Worm (Caenorhabditis elegans) whole organism, L3 larva: Measurements from ENCODE around the gene alh-4.

ENCODE experiments used
- aly-2 ChIP-seq: fragments of 150-350 bp; optimal IDR thresholded peaks from 2 replicates; lab custom pipeline; 2014; ENCODE audit warnings: missing biosample characterization, missing genetic modification characterization
- ama-1 ChIP-seq: fragments of 150-350 bp; optimal IDR thresholded peaks from 2 replicates; lab custom pipeline; 2018
- ceh-28 ChIP-seq: fragments of 150-350 bp; optimal IDR thresholded peaks from 2 replicates; lab custom pipeline; 2014; ENCODE audit warnings: missing biosample characterization, missing genetic modification reagents, missing genetic modification characterization
- ceh-82 ChIP-seq: fragments of 150-350 bp; optimal IDR thresholded peaks from 2 replicates; lab custom pipeline; 2014; ENCODE audit warnings: missing biosample characterization, missing genetic modification characterization
- ceh-9 ChIP-seq: sonication (generic microtip); optimal IDR thresholded peaks from 2 replicates; lab custom pipeline; 2018; ENCODE audit warnings: missing biosample characterization, missing genetic modification characterization
- daf-12 ChIP-seq: fragments of 150-350 bp; optimal IDR thresholded peaks from 2 replicates; lab custom pipeline; 2014; ENCODE audit warnings: missing biosample characterization, missing genetic modification reagents, missing genetic modification characterization
- egl-27 ChIP-seq: sonication (generic microtip); optimal IDR thresholded peaks from 4 replicates; lab custom pipeline; 2017; ENCODE audit warnings: missing biosample characterization, missing genetic modification reagents, missing genetic modification characterization
- egl-5 ChIP-seq: fragments of 150-350 bp; optimal IDR thresholded peaks from 2 replicates; lab custom pipeline; 2017; ENCODE audit warnings: missing biosample characterization, missing genetic modification reagents, missing genetic modification characterization, inconsistent platforms
- elt-1 ChIP-seq: fragments of 150-350 bp; optimal IDR thresholded peaks from 2 replicates; lab custom pipeline; 2014; ENCODE audit warnings: missing biosample characterization, missing genetic modification characterization
- elt-2 ChIP-seq: sonication (generic microtip); optimal IDR thresholded peaks from 2 replicates; lab custom pipeline; 2016; ENCODE audit warnings: missing genetic modification reagents, mild to moderate bottlenecking, missing genetic modification characterization, missing compliant biosample characterization
- fkh-10 ChIP-seq: sonication (generic microtip); optimal IDR thresholded peaks from 2 replicates; lab custom pipeline; 2017; ENCODE audit warnings: missing biosample characterization, missing genetic modification reagents, missing genetic modification characterization
- fkh-2 ChIP-seq: fragments of 150-350 bp; optimal IDR thresholded peaks from 2 replicates; lab custom pipeline; 2014; ENCODE audit warnings: missing biosample characterization, missing genetic modification reagents, missing genetic modification characterization
- fos-1 ChIP-seq: fragments of 150-350 bp; optimal IDR thresholded peaks from 2 replicates; lab custom pipeline; 2014; ENCODE audit warnings: missing biosample characterization, missing genetic modification characterization
- jun-1 ChIP-seq: fragments of 150-350 bp; optimal IDR thresholded peaks from 2 replicates; lab custom pipeline; 2014; ENCODE audit warnings: missing biosample characterization, missing genetic modification reagents, missing genetic modification characterization
- lin-15B ChIP-seq: fragments of 150-350 bp; optimal IDR thresholded peaks from 2 replicates; lab custom pipeline; 2014; ENCODE audit warnings: missing biosample characterization, missing genetic modification characterization
- lin-39 ChIP-seq: fragments of 150-350 bp; optimal IDR thresholded peaks from 2 replicates; lab custom pipeline; 2018; ENCODE audit warnings: missing biosample characterization, missing genetic modification reagents, missing genetic modification characterization
- lsy-12 ChIP-seq: sonication (generic microtip); optimal IDR thresholded peaks from 2 replicates; lab custom pipeline; 2016; ENCODE audit warnings: mild to moderate bottlenecking, missing genetic modification characterization, missing compliant biosample characterization
- mdl-1 ChIP-seq: fragments of 150-350 bp; optimal IDR thresholded peaks from 2 replicates; lab custom pipeline; 2014; ENCODE audit warnings: missing biosample characterization, missing genetic modification characterization
- mml-1 ChIP-seq: fragments of 150-350 bp; sonication (generic microtip); optimal IDR thresholded peaks from 3 replicates; lab custom pipeline; 2014; ENCODE audit warnings: missing biosample characterization, missing genetic modification characterization
- nfya-1 ChIP-seq: sonication (generic microtip); optimal IDR thresholded peaks from 2 replicates; lab custom pipeline; 2017; ENCODE audit warnings: missing genetic modification characterization, mild to moderate bottlenecking, missing compliant biosample characterization, antibody characterized with exemption, moderate library complexity; ENCODE audit not compliant: insufficient read depth
- nhr-12 ChIP-seq: fragments of 150-350 bp; optimal IDR thresholded peaks from 2 replicates; lab custom pipeline; 2014; ENCODE audit warnings: missing biosample characterization, missing genetic modification characterization
- nhr-23 ChIP-seq: fragments of 150-350 bp; optimal IDR thresholded peaks from 2 replicates; lab custom pipeline; 2014; ENCODE audit warnings: missing biosample characterization, missing genetic modification reagents, missing genetic modification characterization
- nhr-25 ChIP-seq: sonication (generic microtip); optimal IDR thresholded peaks from 2 replicates; lab custom pipeline; 2017; ENCODE audit warnings: missing biosample characterization, missing genetic modification characterization
- nhr-28 ChIP-seq: fragments of 150-350 bp; optimal IDR thresholded peaks from 2 replicates; lab custom pipeline; 2014; ENCODE audit warnings: missing biosample characterization, missing genetic modification characterization
- nhr-43 ChIP-seq: sonication (generic microtip); optimal IDR thresholded peaks from 2 replicates; lab custom pipeline; 2016; ENCODE audit warnings: mild to moderate bottlenecking, missing genetic modification characterization, missing compliant biosample characterization; ENCODE audit not compliant: poor library complexity, severe bottlenecking
- nhr-67 ChIP-seq: fragments of 150-350 bp; optimal IDR thresholded peaks from 2 replicates; lab custom pipeline; 2014; ENCODE audit warnings: missing biosample characterization, missing genetic modification characterization
- nhr-76 ChIP-seq: fragments of 150-350 bp; sonication (generic microtip); optimal IDR thresholded peaks from 5 replicates; lab custom pipeline; 2014; ENCODE audit warnings: missing biosample characterization, missing genetic modification characterization
- nhr-77 ChIP-seq: fragments of 150-350 bp; optimal IDR thresholded peaks from 2 replicates; lab custom pipeline; 2014; ENCODE audit warnings: missing biosample characterization, missing genetic modification characterization
- pha-4 ChIP-seq: fragments of 150-350 bp; optimal IDR thresholded peaks from 2 replicates; lab custom pipeline; 2014; ENCODE audit warnings: missing biosample characterization, missing genetic modification reagents, missing genetic modification characterization
- pqm-1 ChIP-seq: fragments of 150-350 bp; optimal IDR thresholded peaks from 2 replicates; lab custom pipeline; 2017; ENCODE audit warnings: missing biosample characterization, missing genetic modification characterization, inconsistent platforms
- skn-1 ChIP-seq: fragments of 150-350 bp; optimal IDR thresholded peaks from 2 replicates; lab custom pipeline; 2014; ENCODE audit warnings: missing biosample characterization, missing genetic modification characterization
- zag-1 ChIP-seq: fragments of 150-350 bp; optimal IDR thresholded peaks from 2 replicates; lab custom pipeline; 2014; ENCODE audit warnings: missing biosample characterization, missing genetic modification characterization
- ztf-11 ChIP-seq: fragments of 150-350 bp; optimal IDR thresholded peaks from 2 replicates; lab custom pipeline; 2014; ENCODE audit warnings: missing biosample characterization, missing genetic modification characterization

The alh-4 gene

DNA sequence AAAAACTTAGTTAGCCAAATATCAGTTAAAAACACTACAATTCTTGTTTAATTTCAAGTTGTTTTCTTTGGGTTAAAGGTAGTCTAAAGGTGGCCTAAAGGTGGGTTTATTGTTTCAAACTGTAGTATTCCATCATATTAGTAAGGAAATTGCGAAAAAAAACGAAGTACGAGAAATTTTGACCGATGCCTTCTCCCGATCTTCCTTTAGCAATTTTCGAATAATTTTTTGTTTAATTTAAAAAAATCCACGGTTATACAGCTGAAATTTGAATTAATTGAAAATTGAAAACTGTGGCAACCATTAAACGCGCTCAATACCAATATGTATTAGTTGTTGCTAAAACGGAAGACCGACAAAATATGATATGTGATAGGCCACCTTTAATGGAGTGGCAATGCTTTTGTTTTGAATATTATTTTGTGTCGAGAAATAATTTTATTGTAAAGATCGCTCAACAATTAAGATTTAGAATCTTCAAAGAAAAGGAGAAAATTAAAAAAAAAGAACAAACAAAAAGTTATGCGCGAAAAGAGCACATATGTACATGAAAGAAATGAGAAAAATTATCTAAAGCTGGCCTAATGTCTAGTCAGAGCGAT is 28.7 kb downstream of the alh-4 start:
- TF ChIP-seq aly-2 (tag; lab: Kevin White, UChicago): peak; percentile 74
- no peak for TF ChIP-seq skn-1 (tag; lab: Kevin White, UChicago)
- TF ChIP-seq pqm-1 (tag; lab: Kevin White, UChicago): peak; percentile 7
- TF ChIP-seq, all 47 proteins: peak for 2

DNA sequence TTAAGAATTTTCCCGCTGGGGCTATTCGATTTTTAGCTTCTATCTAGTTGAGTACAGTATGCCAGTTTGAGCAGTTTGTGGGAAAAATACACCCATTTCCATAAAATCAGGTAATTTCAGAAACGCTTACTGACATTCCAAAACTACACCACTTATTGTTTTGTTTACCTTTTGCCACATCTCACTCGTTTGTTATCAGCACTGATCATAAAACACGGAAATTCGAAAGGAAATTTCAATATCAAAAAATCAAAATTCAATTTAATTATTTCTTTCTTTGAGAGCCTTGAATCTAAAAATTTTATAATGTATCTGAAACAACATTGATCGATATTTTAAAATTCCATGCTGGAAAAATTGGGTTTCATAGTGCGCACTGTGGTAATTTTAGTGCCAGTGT is 29.2 kb downstream of the alh-4 start:
- TF ChIP-seq pha-4 (tag; lab: Kevin White, UChicago): peak; percentile 15
- peak; percentile 69 for TF ChIP-seq elt-2 (tag; lab: Kevin White, UChicago)
- TF ChIP-seq daf-12 (tag; lab: Kevin White, UChicago): no peak

DNA sequence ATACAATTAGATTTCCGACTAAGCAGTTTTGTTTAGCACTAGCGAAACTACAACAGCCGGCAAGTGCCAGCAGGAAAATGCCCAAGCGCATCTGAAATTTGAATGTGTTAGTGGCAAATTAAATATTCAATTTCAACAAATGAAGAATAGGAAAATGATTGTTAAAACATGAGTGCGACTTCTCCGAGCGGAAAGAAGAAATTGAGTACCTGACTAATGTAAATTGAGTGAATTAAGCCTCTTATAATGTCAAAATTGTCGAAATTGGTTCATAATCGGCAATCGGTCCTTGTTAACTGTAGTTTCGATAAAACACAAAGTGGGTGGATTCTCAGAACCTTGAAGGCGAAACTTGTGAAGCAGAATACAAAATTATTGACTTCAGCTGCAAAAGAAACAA is 29.9 kb downstream of the alh-4 start, which contains the start of gene gfi-1:
TSS of gene gfi-1 (minus strand) at position 101 of the 400 bp plus-strand sequence.
- TF ChIP-seq egl-27 (tag; lab: Kevin White, UChicago) (no peak), mml-1 (tag; lab: Kevin White, UChicago) (no peak), ceh-9 (tag; lab: Kevin White, UChicago) (no peak), nhr-67 (tag; lab: Kevin White, UChicago) (no peak), lsy-12 (tag; lab: Kevin White, UChicago) (no peak), mdl-1 (tag; lab: Kevin White, UChicago) (no peak), fos-1 (tag; lab: Kevin White, UChicago) (no peak), ztf-11 (no peak), fkh-2 (tag; lab: Kevin White, UChicago) (no peak), ceh-82 (no peak), lin-39 (no peak), nhr-25 (no peak), nhr-76 (no peak), nhr-23 (tag; lab: Kevin White, UChicago) (no peak), nhr-28 (tag; lab: Kevin White, UChicago) (no peak), nhr-12 (no peak), fkh-10 (GFP tag; lab: Kevin White, UChicago) (no peak), egl-5 (tag; lab: Kevin White, UChicago) (no peak), elt-1 (no peak), pqm-1 (tag; lab: Kevin White, UChicago) (no peak)

DNA sequence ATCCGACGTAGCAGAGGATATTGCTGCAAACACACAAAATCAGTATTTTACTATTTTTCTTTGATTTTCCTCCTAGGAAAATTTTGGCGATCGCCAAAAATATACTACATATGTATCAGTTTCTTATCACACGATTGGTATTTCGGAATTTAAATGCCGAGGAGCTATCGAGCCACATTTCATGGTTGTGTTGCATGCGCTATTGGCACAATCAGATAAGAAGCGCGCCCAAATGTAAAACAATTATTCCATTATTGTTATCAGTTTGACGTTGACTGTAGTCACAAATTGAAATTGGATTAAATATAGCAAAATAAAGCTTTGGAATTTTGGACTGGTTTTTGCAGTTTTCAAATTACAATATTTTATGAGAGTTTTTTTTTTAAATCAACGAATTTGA is 30.8 kb downstream of the alh-4 start:
- TF ChIP-seq elt-2 (tag; lab: Kevin White, UChicago) (peak; percentile 94), ama-1 (lab: Kevin White, UChicago) (no peak), nhr-23 (tag; lab: Kevin White, UChicago) (no peak), elt-1 (no peak), pqm-1 (tag; lab: Kevin White, UChicago) (peak; percentile 82), jun-1 (tag; lab: Kevin White, UChicago) (peak; percentile 39)
- TF ChIP-seq, all 47 proteins: peak for 3

DNA sequence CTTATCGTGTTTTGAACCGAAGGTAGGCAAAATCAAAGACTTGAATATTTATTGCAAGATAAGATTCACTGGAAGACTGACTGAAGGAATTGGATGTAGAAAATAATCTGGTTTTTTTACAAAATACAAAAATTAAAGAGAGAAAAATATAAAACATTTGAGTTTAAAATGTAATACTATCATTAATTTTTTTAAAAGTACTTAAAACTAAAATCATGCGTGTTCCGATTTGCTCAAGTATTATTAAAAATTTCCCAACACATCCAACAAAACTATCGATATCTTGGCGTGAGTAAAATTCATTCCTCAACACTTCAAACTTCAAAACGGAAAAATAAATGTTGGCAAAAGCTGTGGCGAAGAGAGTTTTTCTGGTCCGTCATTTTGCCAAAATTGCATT is 39.6 kb downstream of the alh-4 start, which contains the start of gene F57F4.1:
TSS of gene F57F4.1 (plus strand) at position 301 of the 400 bp plus-strand sequence.
- TF ChIP-seq nhr-43 (tag; lab: Kevin White, UChicago): no peak
- TF ChIP-seq mdl-1 (tag; lab: Kevin White, UChicago): no peak
- no peak for TF ChIP-seq ceh-28 (tag; lab: Kevin White, UChicago)
- no peak for TF ChIP-seq ceh-82
- no peak for TF ChIP-seq mml-1 (tag; lab: Kevin White, UChicago)
- TF ChIP-seq ceh-9 (tag; lab: Kevin White, UChicago): no peak
- no peak for TF ChIP-seq egl-5 (tag; lab: Kevin White, UChicago)
- no peak for TF ChIP-seq lsy-12 (tag; lab: Kevin White, UChicago)
- no peak for TF ChIP-seq nhr-28 (tag; lab: Kevin White, UChicago)
- no peak for TF ChIP-seq pqm-1 (tag; lab: Kevin White, UChicago)
- TF ChIP-seq, all 47 proteins: peak for 0

DNA sequence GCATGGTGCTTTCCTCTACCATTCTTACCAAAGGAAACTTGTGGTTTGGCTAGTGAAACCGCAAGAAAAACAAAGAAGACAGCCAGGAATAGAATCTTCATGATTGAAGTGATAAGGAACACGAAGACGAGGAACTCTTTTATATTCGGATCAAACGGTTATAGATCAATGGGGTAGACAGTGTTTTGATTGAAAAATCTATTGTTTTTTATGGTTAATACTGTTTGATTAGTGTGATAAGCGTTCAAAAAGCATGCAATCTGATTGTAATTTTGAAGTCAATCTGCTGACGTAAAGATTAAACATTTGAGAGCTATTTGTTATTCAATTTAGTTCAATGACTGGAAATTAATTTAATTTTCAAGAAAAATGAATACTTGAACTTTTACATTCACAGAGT is 40.1 kb downstream of the alh-4 start, which contains the start of gene F57F4.2:
TSS of gene F57F4.2 (minus strand) at position 101 of the 400 bp plus-strand sequence.
- no peak for TF ChIP-seq skn-1 (tag; lab: Kevin White, UChicago)
- TF ChIP-seq lin-39: no peak
- TF ChIP-seq nhr-23 (tag; lab: Kevin White, UChicago): no peak
- no peak for TF ChIP-seq lsy-12 (tag; lab: Kevin White, UChicago)
- no peak for TF ChIP-seq nfya-1 (tag; lab: Kevin White, UChicago)
- no peak for TF ChIP-seq elt-2 (tag; lab: Kevin White, UChicago)
- no peak for TF ChIP-seq nhr-77 (tag; lab: Kevin White, UChicago)
- TF ChIP-seq jun-1 (tag; lab: Kevin White, UChicago): no peak
- TF ChIP-seq zag-1 (tag; lab: Kevin White, UChicago): no peak
- no peak for TF ChIP-seq lin-15B (tag; lab: Kevin White, UChicago)
- no peak for TF ChIP-seq mml-1 (tag; lab: Kevin White, UChicago)
